Worm (Caenorhabditis elegans) whole organism, late embryonic: ENCODE results near the gene fbxa-210.

Source experiments
- C08G9.2 ChIP-seq: sonication (generic microtip); optimal IDR thresholded peaks from 2 replicates; lab custom pipeline; 2016; ENCODE audit warnings: mild to moderate bottlenecking, missing genetic modification characterization, moderate library complexity, missing compliant biosample characterization
- C38D4.7 ChIP-seq: fragments of 200-800 bp; sonication (Bioruptor generic); optimal IDR thresholded peaks from 2 replicates; lab custom pipeline; 2018; ENCODE audit warnings: mild to moderate bottlenecking, missing genetic modification characterization, moderate library complexity, missing compliant biosample characterization
- F13H6.1 ChIP-seq: sonication (generic microtip); optimal IDR thresholded peaks from 2 replicates; lab custom pipeline; 2016; ENCODE audit warnings: missing genetic modification characterization, missing compliant biosample characterization
- K02D7.2 ChIP-seq: sonication (generic microtip); optimal IDR thresholded peaks from 2 replicates; lab custom pipeline; 2017; ENCODE audit warnings: mild to moderate bottlenecking, missing genetic modification characterization, missing compliant biosample characterization
- K09A11.1 ChIP-seq: sonication (generic microtip); optimal IDR thresholded peaks from 2 replicates; lab custom pipeline; 2017; ENCODE audit warnings: antibody characterized with exemption, mild to moderate bottlenecking, missing genetic modification characterization, missing compliant biosample characterization; ENCODE audit not compliant: insufficient read depth
- ceh-2 ChIP-seq: sonication (generic microtip); optimal IDR thresholded peaks from 2 replicates; lab custom pipeline; 2016; ENCODE audit warnings: missing genotype, missing genetic modification characterization, missing compliant biosample characterization
- ceh-30 ChIP-seq: fragments of 150-350 bp; optimal IDR thresholded peaks from 2 replicates; lab custom pipeline; 2014; ENCODE audit warnings: missing biosample characterization, missing genetic modification characterization
- ceh-45 ChIP-seq: fragments of 200-800 bp; sonication (Bioruptor generic); IDR thresholded peaks from 2 replicates; pipeline ENCODE4 v1.3.6; 2022; ENCODE audit warnings: missing genetic modification reagents, missing genetic modification characterization, missing compliant biosample characterization
- ceh-48 ChIP-seq: sonication (generic microtip); optimal IDR thresholded peaks from 2 replicates; lab custom pipeline; 2016; ENCODE audit warnings: missing genetic modification characterization, inconsistent platforms, missing compliant biosample characterization
- ceh-6 ChIP-seq: fragments of 200-800 bp; sonication (Bioruptor generic); optimal IDR thresholded peaks from 2 replicates; lab custom pipeline; 2018; ENCODE audit warnings: mild to moderate bottlenecking, missing genetic modification characterization, missing compliant biosample characterization
- ceh-9 ChIP-seq: sonication (generic microtip); optimal IDR thresholded peaks from 2 replicates; lab custom pipeline; 2016; ENCODE audit warnings: mild to moderate bottlenecking, missing genetic modification characterization, inconsistent platforms, missing compliant biosample characterization
- che-1 ChIP-seq: sonication (generic microtip); optimal IDR thresholded peaks from 2 replicates; lab custom pipeline; 2016; ENCODE audit warnings: mild to moderate bottlenecking, missing genetic modification characterization, missing compliant biosample characterization
- dmd-4 ChIP-seq: sonication (generic microtip); optimal IDR thresholded peaks from 2 replicates; lab custom pipeline; 2016; ENCODE audit warnings: borderline replicate concordance, missing genetic modification characterization, missing compliant biosample characterization
- dve-1 ChIP-seq: sonication (generic microtip); optimal IDR thresholded peaks from 2 replicates; lab custom pipeline; 2017; ENCODE audit warnings: antibody characterized with exemption, mild to moderate bottlenecking, missing genetic modification characterization, missing compliant biosample characterization
- eyg-1 ChIP-seq: sonication (generic microtip); optimal IDR thresholded peaks from 2 replicates; lab custom pipeline; 2016; ENCODE audit warnings: missing genotype, missing genetic modification characterization, missing compliant biosample characterization
- fax-1 ChIP-seq: sonication (generic microtip); optimal IDR thresholded peaks from 2 replicates; lab custom pipeline; 2016; ENCODE audit warnings: missing genotype, missing genetic modification characterization, missing compliant biosample characterization
- fkh-10 ChIP-seq: fragments of 150-350 bp; optimal IDR thresholded peaks from 2 replicates; lab custom pipeline; 2014; ENCODE audit warnings: missing biosample characterization, missing genetic modification reagents, missing genetic modification characterization
- hlh-13 ChIP-seq: fragments of 200-800 bp; sonication (Bioruptor generic); optimal IDR thresholded peaks from 2 replicates; lab custom pipeline; 2018; ENCODE audit warnings: mild to moderate bottlenecking, missing genetic modification characterization, missing compliant biosample characterization
- hlh-15 ChIP-seq: sonication (generic microtip); optimal IDR thresholded peaks from 2 replicates; lab custom pipeline; 2016; ENCODE audit warnings: missing genetic modification characterization, missing compliant biosample characterization
- hlh-6 ChIP-seq: sonication (generic microtip); optimal IDR thresholded peaks from 2 replicates; lab custom pipeline; 2016; ENCODE audit warnings: missing genotype, missing genetic modification characterization, missing compliant biosample characterization
- hlh-8 ChIP-seq: sonication (generic microtip); optimal IDR thresholded peaks from 2 replicates; lab custom pipeline; 2016; ENCODE audit warnings: missing genotype, missing genetic modification characterization, missing compliant biosample characterization
- lin-11 ChIP-seq: fragments of 200-800 bp; sonication (Bioruptor generic); optimal IDR thresholded peaks from 2 replicates; lab custom pipeline; 2018; ENCODE audit warnings: mild to moderate bottlenecking, missing genetic modification characterization, missing compliant biosample characterization
- mec-3 ChIP-seq: sonication (generic microtip); optimal IDR thresholded peaks from 2 replicates; lab custom pipeline; 2016; ENCODE audit warnings: borderline replicate concordance, missing genetic modification characterization, missing compliant biosample characterization
- nfya-1 ChIP-seq: sonication (generic microtip); optimal IDR thresholded peaks from 2 replicates; lab custom pipeline; 2017; ENCODE audit warnings: missing genetic modification characterization, mild to moderate bottlenecking, missing compliant biosample characterization, antibody characterized with exemption, moderate library complexity
- nhr-11 ChIP-seq: fragments of 150-350 bp; optimal IDR thresholded peaks from 2 replicates; lab custom pipeline; 2014; ENCODE audit warnings: missing biosample characterization, missing genetic modification characterization
- nhr-232 ChIP-seq: sonication (generic microtip); optimal IDR thresholded peaks from 2 replicates; lab custom pipeline; 2016; ENCODE audit warnings: missing genetic modification characterization, missing compliant biosample characterization
- pag-3 ChIP-seq: sonication (generic microtip); optimal IDR thresholded peaks from 2 replicates; lab custom pipeline; 2016; ENCODE audit warnings: missing compliant biosample characterization, missing genetic modification characterization, borderline replicate concordance
- pat-9 ChIP-seq: fragments of 200-800 bp; sonication (Bioruptor generic); optimal IDR thresholded peaks from 2 replicates; lab custom pipeline; 2018; ENCODE audit warnings: mild to moderate bottlenecking, missing genetic modification characterization, moderate library complexity, missing compliant biosample characterization
- pqm-1 ChIP-seq: sonication (generic microtip); optimal IDR thresholded peaks from 2 replicates; lab custom pipeline; 2016; ENCODE audit warnings: missing genetic modification characterization, missing compliant biosample characterization
- pros-1 ChIP-seq: fragments of 150-350 bp; optimal IDR thresholded peaks from 2 replicates; lab custom pipeline; 2014; ENCODE audit warnings: missing biosample characterization, missing genetic modification reagents, missing genetic modification characterization
- ref-2 ChIP-seq: sonication (generic microtip); optimal IDR thresholded peaks from 2 replicates; lab custom pipeline; 2016; ENCODE audit warnings: missing genetic modification characterization, missing compliant biosample characterization
- sox-2 ChIP-seq: fragments of 200-800 bp; sonication (Bioruptor generic); IDR thresholded peaks from 2 replicates; pipeline ENCODE4 v1.3.6; 2022; ENCODE audit warnings: missing genetic modification reagents, missing genetic modification characterization, missing compliant biosample characterization
- tbx-2 ChIP-seq: sonication (generic microtip); optimal IDR thresholded peaks from 2 replicates; lab custom pipeline; 2016; ENCODE audit warnings: missing genetic modification characterization, missing compliant biosample characterization
- unc-3 ChIP-seq, 2 experiments: fragments of 200-800 bp in 1 of 2; sonication (Bioruptor generic) in 1 of 2; sonication (generic microtip) in 1 of 2; conservative IDR thresholded peaks in 1 of 2; optimal IDR thresholded peaks in 1 of 2; 2 replicates each; pipeline versions ENCODE4 v1.3.6 to Lab custom; 2016 to 2022; ENCODE audit warnings: missing compliant biosample characterization in 2 of 2, missing genetic modification characterization in 2 of 2, missing genetic modification reagents in 1 of 2
- unc-86 ChIP-seq: sonication (generic microtip); optimal IDR thresholded peaks from 2 replicates; lab custom pipeline; 2016; ENCODE audit warnings: missing genetic modification characterization, missing compliant biosample characterization
- ztf-16 ChIP-seq: sonication (generic microtip); optimal IDR thresholded peaks from 2 replicates; lab custom pipeline; 2017; ENCODE audit warnings: missing genetic modification characterization, missing compliant biosample characterization

The fbxa-210 gene

ce11 chrV:18143445-18143844, 18.3 kb downstream of the fbxa-210 start, which contains the start of gene Y37H2A.14:
Y37H2A.14 (plus strand) TSS chrV:18143745.
- TF ChIP-seq ceh-2 (tag; lab: Kevin White, UChicago) (no peak), ceh-6 (GFP tag; lab: Kevin White, UChicago) (no peak), nhr-232 (tag; lab: Kevin White, UChicago) (no peak), dmd-4 (tag; lab: Kevin White, UChicago) (no peak), ceh-9 (tag; lab: Kevin White, UChicago) (no peak), unc-3 (GFP tag; conservative IDR thresholded peaks at IDR 0.05; lab: Robert Waterston, UW) (no peak), unc-3 (tag; optimal IDR thresholded peaks at IDR 0.05; lab: Kevin White, UChicago) (no peak), pqm-1 (tag; lab: Kevin White, UChicago) (no peak), tbx-2 (tag; lab: Kevin White, UChicago) (no peak)
- TF ChIP-seq, all 69 proteins: peak for 0

- TF ChIP-seq sox-2 (GFP tag; lab: Robert Waterston, UW) (no peak), pag-3 (no peak), hlh-15 (tag; lab: Kevin White, UChicago) (no peak), lin-11 (tag; lab: Kevin White, UChicago) (no peak), ref-2 (no peak), C38D4.7 (GFP tag; lab: Kevin White, UChicago) (no peak), ceh-45 (no peak), K09A11.1 (tag; lab: Kevin White, UChicago) (no peak), pqm-1 (tag; lab: Kevin White, UChicago) (no peak), dve-1 (no peak), tbx-2 (tag; lab: Kevin White, UChicago) (no peak), ceh-30 (no peak), nhr-11 (tag; lab: Kevin White, UChicago) (no peak), ceh-48 (no peak), K02D7.2 (no peak), F13H6.1 (no peak), pros-1 (tag; lab: Kevin White, UChicago) (no peak), ztf-16 (tag; lab: Kevin White, UChicago) (no peak), hlh-6 (tag; lab: Kevin White, UChicago) (no peak)
These were observed 19.3 kb downstream of the fbxa-210 start for ce11 chrV:18144442-18144841.

- TF ChIP-seq fax-1 (tag; lab: Kevin White, UChicago) (no peak), ceh-6 (GFP tag; lab: Kevin White, UChicago) (no peak), fkh-10 (GFP tag; lab: Kevin White, UChicago) (no peak), hlh-8 (no peak), nfya-1 (tag; lab: Kevin White, UChicago) (no peak), hlh-13 (GFP tag; lab: Kevin White, UChicago) (no peak), mec-3 (no peak)
These were observed 20.9 kb downstream of the fbxa-210 start, which contains the start of gene C14A6.3 for ce11 chrV:18146077-18146476. C14A6.3 (plus strand) TSS chrV:18146377.

ce11 chrV:18157707-18158106, 32.5 kb downstream of the fbxa-210 start, which contains the start of gene clec-48:
clec-48 (plus strand) TSS chrV:18158026.
- TF ChIP-seq pag-3 = no peak
- no peak for TF ChIP-seq C08G9.2 (tag; lab: Kevin White, UChicago)
- TF ChIP-seq hlh-8 = no peak
- no peak for TF ChIP-seq pqm-1 (tag; lab: Kevin White, UChicago)
- no peak for TF ChIP-seq hlh-15 (tag; lab: Kevin White, UChicago)
- no peak for TF ChIP-seq che-1 (tag; lab: Kevin White, UChicago)
- no peak for TF ChIP-seq pat-9 (tag; lab: Kevin White, UChicago)
- TF ChIP-seq ceh-45 = no peak
- no peak for TF ChIP-seq unc-86
- TF ChIP-seq eyg-1 (tag; lab: Kevin White, UChicago) = no peak
